Fruit fly (Drosophila melanogaster) whole organism, embryonic: ENCODE results near the gene CG12310.

Source experiments
- Bgb ChIP-seq: fragments of 200-800 bp; sonication (Bioruptor generic); IDR thresholded peaks from 2 replicates; pipeline ENCODE4 v1.3.6; 2022; ENCODE audit warnings: missing biosample characterization, missing genetic modification characterization; ENCODE audit not compliant: partially characterized antibody
- CG10366 ChIP-seq: fragments of 200-800 bp; sonication (Bioruptor generic); IDR thresholded peaks from 2 replicates; pipeline ENCODE4 v1.3.6; 2022; ENCODE audit warnings: missing biosample characterization, missing genetic modification characterization
- CG11695 ChIP-seq: fragments of 200-800 bp; sonication (Bioruptor generic); IDR thresholded peaks from 3 replicates; pipeline ENCODE4 v1.3.6; 2022; ENCODE audit warnings: missing biosample characterization, missing genetic modification characterization
- CG12155 ChIP-seq: fragments of 200-800 bp; sonication (Bioruptor generic); optimal IDR thresholded peaks from 3 replicates; lab custom pipeline; 2016; ENCODE audit warnings: missing biosample characterization, missing genetic modification characterization
- CG12299 ChIP-seq: fragments of 200-800 bp; sonication (Bioruptor generic); optimal IDR thresholded peaks from 2 replicates; lab custom pipeline; 2018; ENCODE audit warnings: missing biosample characterization, mild to moderate bottlenecking, missing genetic modification characterization
- CG1233 ChIP-seq: fragments of 200-800 bp; sonication (Bioruptor generic); optimal IDR thresholded peaks from 4 replicates; lab custom pipeline; 2018; ENCODE audit warnings: missing biosample characterization, mild to moderate bottlenecking, missing genetic modification characterization
- CG13296 ChIP-seq: fragments of 200-800 bp; sonication (Bioruptor generic); optimal IDR thresholded peaks from 3 replicates; lab custom pipeline; 2018; ENCODE audit warnings: missing biosample characterization, mild to moderate bottlenecking, missing genetic modification characterization
- CG13624 ChIP-seq: fragments of 200-800 bp; sonication (Bioruptor generic); optimal IDR thresholded peaks from 2 replicates; lab custom pipeline; 2016; ENCODE audit warnings: missing biosample characterization, missing genetic modification characterization
- CG15269 ChIP-seq: fragments of 200-800 bp; sonication (Bioruptor generic); optimal IDR thresholded peaks from 2 replicates; lab custom pipeline; 2018; ENCODE audit warnings: missing biosample characterization, mild to moderate bottlenecking, missing genetic modification characterization, moderate library complexity
- CG15601 ChIP-seq: fragments of 200-800 bp; sonication (Bioruptor generic); optimal IDR thresholded peaks from 3 replicates; lab custom pipeline; 2019; ENCODE audit warnings: missing biosample characterization, mild to moderate bottlenecking, missing genetic modification characterization, moderate library complexity
- CG1647 ChIP-seq: fragments of 200-800 bp; sonication (Bioruptor generic); optimal IDR thresholded peaks from 3 replicates; lab custom pipeline; 2016; ENCODE audit warnings: missing biosample characterization, missing genetic modification characterization
- CG17612 ChIP-seq: fragments of 200-800 bp; sonication (Bioruptor generic); IDR thresholded peaks from 2 replicates; pipeline ENCODE4 v1.3.6; 2022; ENCODE audit warnings: missing biosample characterization, missing genetic modification characterization
- CG17829 ChIP-seq: fragments of 200-800 bp; optimal IDR thresholded peaks from 2 replicates; lab custom pipeline; 2019; ENCODE audit warnings: missing biosample characterization, mild to moderate bottlenecking, missing genetic modification characterization, moderate library complexity
- CG18262 ChIP-seq: fragments of 200-800 bp; optimal IDR thresholded peaks from 3 replicates; lab custom pipeline; 2019; ENCODE audit warnings: missing biosample characterization, mild to moderate bottlenecking, missing genetic modification characterization, moderate library complexity
- CG2678 ChIP-seq: fragments of 200-800 bp; sonication (Bioruptor generic); optimal IDR thresholded peaks from 3 replicates; lab custom pipeline; 2019; ENCODE audit warnings: missing biosample characterization, mild to moderate bottlenecking, missing genetic modification characterization, moderate library complexity
- CG31441 ChIP-seq: fragments of 200-800 bp; sonication (Bioruptor generic); IDR thresholded peaks from 2 replicates; pipeline ENCODE4 v1.3.6; 2022; ENCODE audit warnings: missing biosample characterization, missing genetic modification characterization
- CG33557 ChIP-seq: fragments of 200-800 bp; sonication (Bioruptor generic); optimal IDR thresholded peaks from 2 replicates; lab custom pipeline; 2019; ENCODE audit warnings: missing biosample characterization, mild to moderate bottlenecking, missing genetic modification characterization, moderate library complexity
- CG7987 ChIP-seq: fragments of 200-800 bp; sonication (Bioruptor generic); optimal IDR thresholded peaks from 2 replicates; lab custom pipeline; 2018; ENCODE audit warnings: missing biosample characterization, mild to moderate bottlenecking, missing genetic modification characterization, moderate library complexity
- CG9215 ChIP-seq: fragments of 200-800 bp; sonication (Bioruptor generic); IDR thresholded peaks from 2 replicates; pipeline ENCODE4 v1.3.6; 2022; ENCODE audit warnings: missing biosample characterization, missing genetic modification characterization
- D19B ChIP-seq: fragments of 200-800 bp; sonication (Bioruptor generic); optimal IDR thresholded peaks from 2 replicates; lab custom pipeline; 2017; ENCODE audit warnings: missing biosample characterization, mild to moderate bottlenecking, missing genetic modification characterization
- Doc3 ChIP-seq: fragments of 200-800 bp; sonication (Bioruptor generic); IDR thresholded peaks from 3 replicates; pipeline ENCODE4 v1.3.6; 2022; ENCODE audit warnings: missing biosample characterization, missing genetic modification characterization; ENCODE audit not compliant: partially characterized antibody
- ERR ChIP-seq: fragments of 200-800 bp; sonication (Bioruptor generic); optimal IDR thresholded peaks from 2 replicates; lab custom pipeline; 2016; ENCODE audit warnings: missing biosample characterization, missing genetic modification characterization
- HLHmδ ChIP-seq: fragments of 200-800 bp; sonication (Bioruptor generic); optimal IDR thresholded peaks from 2 replicates; lab custom pipeline; 2018; ENCODE audit warnings: missing biosample characterization, mild to moderate bottlenecking, missing genetic modification characterization, moderate library complexity
- Hr51 ChIP-seq, 2 experiments: fragments of 200-800 bp; sonication (Bioruptor generic); optimal IDR thresholded peaks; 2 replicates in 1 of 2; 3 replicates in 1 of 2; lab custom pipeline; 2016 to 2018; ENCODE audit warnings: missing biosample characterization in 2 of 2, missing genetic modification characterization in 2 of 2, mild to moderate bottlenecking in 1 of 2, moderate library complexity in 1 of 2
- Mes4 ChIP-seq: fragments of 200-800 bp; sonication (Bioruptor generic); optimal IDR thresholded peaks from 2 replicates; lab custom pipeline; 2016; ENCODE audit warnings: missing biosample characterization, missing genetic modification characterization
- Myb ChIP-seq: fragments of 200-800 bp; sonication (Bioruptor generic); optimal IDR thresholded peaks from 2 replicates; lab custom pipeline; 2016; ENCODE audit warnings: missing biosample characterization, missing genetic modification characterization
- NC2β ChIP-seq: fragments of 200-800 bp; sonication (Bioruptor generic); optimal IDR thresholded peaks from 2 replicates; lab custom pipeline; 2016; ENCODE audit warnings: missing biosample characterization, missing genetic modification characterization
- NFAT ChIP-seq: fragments of 200-800 bp; sonication (Bioruptor generic); IDR thresholded peaks from 2 replicates; pipeline ENCODE4 v1.3.6; 2022; ENCODE audit warnings: missing biosample characterization, missing genetic modification characterization
- Neu2 ChIP-seq: fragments of 200-800 bp; sonication (Bioruptor generic); optimal IDR thresholded peaks from 3 replicates; lab custom pipeline; 2016; ENCODE audit warnings: missing biosample characterization, missing genetic modification characterization, borderline replicate concordance
- Nf-YB ChIP-seq: fragments of 200-800 bp; sonication (Bioruptor generic); optimal IDR thresholded peaks from 3 replicates; lab custom pipeline; 2019; ENCODE audit warnings: missing biosample characterization, mild to moderate bottlenecking, missing genetic modification characterization, moderate library complexity
- abd-A ChIP-seq: fragments of 200-800 bp; sonication (Bioruptor generic); optimal IDR thresholded peaks from 3 replicates; lab custom pipeline; 2019; ENCODE audit warnings: missing biosample characterization, mild to moderate bottlenecking, missing genetic modification characterization, moderate library complexity
- az2 ChIP-seq: fragments of 200-800 bp; sonication (Bioruptor generic); optimal IDR thresholded peaks from 3 replicates; lab custom pipeline; 2016; ENCODE audit warnings: missing biosample characterization, missing genetic modification characterization
- bsh ChIP-seq, 2 experiments: fragments of 200-800 bp; sonication (Bioruptor generic); optimal IDR thresholded peaks; 2 replicates each; lab custom pipeline; 2017 to 2018; ENCODE audit warnings: mild to moderate bottlenecking in 2 of 2, missing biosample characterization in 2 of 2, missing genetic modification characterization in 2 of 2, moderate library complexity in 1 of 2
- ci ChIP-seq: fragments of 200-800 bp; sonication (Bioruptor generic); IDR thresholded peaks from 3 replicates; pipeline ENCODE4 v1.3.6; 2022; ENCODE audit warnings: missing biosample characterization, missing genetic modification characterization
- dmrt99B ChIP-seq: fragments of 200-800 bp; sonication (Bioruptor generic); optimal IDR thresholded peaks from 2 replicates; lab custom pipeline; 2018; ENCODE audit warnings: missing biosample characterization, mild to moderate bottlenecking, missing genetic modification characterization, moderate library complexity
- ftz-f1 ChIP-seq: fragments of 200-800 bp; sonication (Bioruptor generic); optimal IDR thresholded peaks from 2 replicates; lab custom pipeline; 2016; ENCODE audit warnings: missing biosample characterization, missing genetic modification characterization
- gcm ChIP-seq: fragments of 200-800 bp; sonication (Bioruptor generic); optimal IDR thresholded peaks from 2 replicates; lab custom pipeline; 2019; ENCODE audit warnings: missing biosample characterization, mild to moderate bottlenecking, missing genetic modification characterization, moderate library complexity
- gfzf ChIP-seq: fragments of 200-800 bp; sonication (Bioruptor generic); optimal IDR thresholded peaks from 2 replicates; lab custom pipeline; 2016; ENCODE audit warnings: missing biosample characterization, mild to moderate bottlenecking, missing genetic modification characterization, moderate library complexity
- gt ChIP-seq: fragments of 200-800 bp; sonication (Bioruptor generic); IDR thresholded peaks from 2 replicates; pipeline ENCODE4 v1.3.6; 2022; ENCODE audit warnings: missing biosample characterization, missing genetic modification characterization
- h ChIP-seq: fragments of >200 bp; optimal IDR thresholded peaks from 2 replicates; lab custom pipeline; 2017
- ind ChIP-seq: fragments of 200-800 bp; sonication (Bioruptor generic); optimal IDR thresholded peaks from 3 replicates; lab custom pipeline; 2016; ENCODE audit warnings: missing biosample characterization, missing genetic modification characterization
- inv ChIP-seq: fragments of 200-800 bp; sonication (Bioruptor generic); IDR thresholded peaks from 2 replicates; pipeline ENCODE4 v1.3.6; 2022; ENCODE audit warnings: missing biosample characterization, missing genetic modification characterization; ENCODE audit not compliant: partially characterized antibody
- nau ChIP-seq: fragments of 200-800 bp; sonication (Bioruptor generic); optimal IDR thresholded peaks from 3 replicates; lab custom pipeline; 2017; ENCODE audit warnings: missing biosample characterization, mild to moderate bottlenecking, missing genetic modification characterization, missing genetic modification reagents
- pzg ChIP-seq: fragments of 200-800 bp; sonication (Bioruptor generic); optimal IDR thresholded peaks from 3 replicates; lab custom pipeline; 2018; ENCODE audit warnings: missing biosample characterization, mild to moderate bottlenecking, missing genetic modification characterization, moderate library complexity
- sc ChIP-seq, 3 experiments: fragments of >200 bp in 2 of 3; fragments of 200-800 bp in 1 of 3; sonication (Bioruptor generic) in 1 of 3; optimal IDR thresholded peaks; 2 replicates in 2 of 3; 3 replicates in 1 of 3; lab custom pipeline; 2017; ENCODE audit warnings: mild to moderate bottlenecking in 1 of 3, missing biosample characterization in 1 of 3, missing genetic modification characterization in 1 of 3, missing genetic modification reagents in 1 of 3
- sug ChIP-seq: fragments of 200-800 bp; optimal IDR thresholded peaks from 2 replicates; lab custom pipeline; 2019; ENCODE audit warnings: missing biosample characterization, mild to moderate bottlenecking, missing genetic modification characterization, moderate library complexity
- tna ChIP-seq: fragments of 200-800 bp; sonication (Bioruptor generic); IDR thresholded peaks from 2 replicates; pipeline ENCODE4 v1.3.6; 2022; ENCODE audit warnings: missing biosample characterization, missing genetic modification characterization; ENCODE audit not compliant: partially characterized antibody
- usp ChIP-seq: fragments of >200 bp; optimal IDR thresholded peaks from 2 replicates; lab custom pipeline; 2017; ENCODE audit warnings: missing biosample characterization, missing genetic modification characterization

Gene CG12310

dm6 chr3L:15094589-15095288 lies 44.1 kb upstream of the CG12310 start, which contains the start of the genes sstn, Plp and GlyRS:
TSS of gene sstn (minus strand) at chr3L:15094719.
TSS of gene Plp (minus strand) at chr3L:15094724.
TSS of gene GlyRS (plus strand) at chr3L:15095142.
- TF ChIP-seq ftz-f1 (GFP tag; lab: Kevin White, UChicago) (no peak), CG2678 (tag; lab: Kevin White, UChicago) (peak; percentile 61), usp (GFP tag; lab: Kevin White, UChicago) (no peak), CG13624 (GFP tag; lab: Kevin White, UChicago) (no peak), D19B (no peak), h (no peak), Doc3 (GFP tag; lab: Robert Waterston, UW) (no peak), HLHmδ (GFP tag; lab: Kevin White, UChicago) (no peak), CG7987 (no peak), inv (peak; percentile 49), CG31441 (GFP tag; lab: Robert Waterston, UW) (peak; percentile 85), CG15269 (tag; lab: Kevin White, UChicago) (peak; percentile 33), CG33557 (GFP tag; lab: Kevin White, UChicago) (peak; percentile 58), ERR (GFP tag; lab: Kevin White, UChicago) (no peak), az2 (GFP tag; lab: Kevin White, UChicago) (peak; percentile 20), CG12155 (GFP tag; lab: Kevin White, UChicago) (peak; percentile 31), sc (optimal IDR thresholded peaks at IDR 0.05; lab: Kevin White, UChicago) (no peak), sc (GFP tag; optimal IDR thresholded peaks at IDR 0.05; lab: Kevin White, UChicago) (peak; percentile 26), abd-A (tag; lab: Kevin White, UChicago) (no peak), gcm (peak; percentile 22), CG1647 (GFP tag; lab: Kevin White, UChicago) (no peak), Nf-YB (no peak), CG13296 (GFP tag; lab: Kevin White, UChicago) (peak; percentile 49), CG1233 (no peak), CG15601 (tag; lab: Kevin White, UChicago) (peak; percentile 33), pzg (GFP tag; lab: Kevin White, UChicago) (peak; percentile 51), sug (peak; percentile 57), NFAT (GFP tag; lab: Robert Waterston, UW) (no peak), bsh (GFP tag; optimal IDR thresholded peaks at IDR 0.05; lab: Kevin White, UChicago) (peak in 1 of 2 experiments; percentile 19), CG9215 (GFP tag; lab: Robert Waterston, UW) (no peak), dmrt99B (tag; lab: Kevin White, UChicago) (peak; percentile 23), Myb (GFP tag; lab: Kevin White, UChicago) (no peak), ci (GFP tag; lab: Robert Waterston, UW) (peak; percentile 55; the same call in 1 of the 3 replicates), CG17829 (tag; lab: Kevin White, UChicago) (peak; percentile 55), gt (GFP tag; lab: Robert Waterston, UW) (no peak), NC2β (GFP tag; lab: Kevin White, UChicago) (no peak), Bgb (GFP tag; lab: Robert Waterston, UW) (peak; percentile 55), CG17612 (GFP tag; lab: Robert Waterston, UW) (no peak), CG11695 (GFP tag; lab: Robert Waterston, UW) (no peak), Neu2 (GFP tag; lab: Kevin White, UChicago) (no peak), Hr51 (GFP tag; optimal IDR thresholded peaks at IDR 0.05; lab: Kevin White, UChicago) (peak in 1 of 2 experiments; percentile 30), ind (GFP tag; lab: Kevin White, UChicago) (peak; percentile 48), gfzf (GFP tag; lab: Kevin White, UChicago) (no peak), tna (no peak), CG12299 (no peak), Mes4 (no peak), nau (GFP tag; lab: Kevin White, UChicago) (no peak), CG18262 (peak; percentile 49), CG10366 (GFP tag; lab: Robert Waterston, UW) (no peak)
